Worm (Caenorhabditis elegans): ENCODE results near the gene lex-1.

- TF ChIP-seq lin-11 (tag; optimal IDR thresholded peaks at IDR 0.05) (no peak), fkh-10 (GFP tag; optimal IDR thresholded peaks at IDR 0.05) (no peak), nhr-11 (tag; optimal IDR thresholded peaks at IDR 0.05) (no peak), pqm-1 (tag; optimal IDR thresholded peaks at IDR 0.05) (no peak), pha-4 (tag; optimal IDR thresholded peaks at IDR 0.05) (no peak), K02D7.2 (tag; optimal IDR thresholded peaks at IDR 0.05) (no peak), pha-2 (tag; optimal IDR thresholded peaks at IDR 0.05) (no peak), rnt-1 (tag; optimal IDR thresholded peaks at IDR 0.05) (no peak), odd-2 (tag; optimal IDR thresholded peaks at IDR 0.05) (no peak), ahr-1 (tag; optimal IDR thresholded peaks at IDR 0.05) (no peak), ceh-48 (tag; optimal IDR thresholded peaks at IDR 0.05) (no peak), ceh-19 (GFP tag; optimal IDR thresholded peaks at IDR 0.05) (no peak)
These were observed 21.8 kb upstream of the lex-1 start, which contains the start of gene K08E4.3 for ce11 chrIV:12057508-12057907.

Data from whole organism, late embryonic.